Fruit fly (Drosophila melanogaster): ENCODE data around the gene Gr10a.

The Gr10a gene

dm6 chrX:11369374-11369773 is 47.8 kb downstream of the Gr10a start, which contains the start of gene dlg1 (continued):
- TF ChIP-seq CG8359 (GFP tag; optimal IDR thresholded peaks at IDR 0.05; ENCODE audit: borderline replicate concordance) (no peak), Pdp1 (GFP tag; optimal IDR thresholded peaks at IDR 0.05) (peak in 1 of 2 experiments; percentile 52), unc-4 (GFP tag; IDR thresholded peaks at IDR 0.05; ENCODE audit: partially characterized antibody) (peak; percentile 70), CG7963 (GFP tag; IDR thresholded peaks at IDR 0.05; ENCODE audit: partially characterized antibody) (0 out of 3 replicates have a peak, but pooled peaks have one; percentile 6), CG16813 (GFP tag; IDR thresholded peaks at IDR 0.05; ENCODE audit: partially characterized antibody) (peak; percentile 67), Scr (GFP tag; IDR thresholded peaks at IDR 0.05; ENCODE audit: partially characterized antibody) (peak; percentile 80), CG15514 (GFP tag; optimal IDR thresholded peaks at IDR 0.05) (peak; percentile 97), MBD-R2 (GFP tag; IDR thresholded peaks at IDR 0.05) (peak; percentile 56), sd (tag; optimal IDR thresholded peaks at IDR 0.05) (peak; percentile 30), pzg (GFP tag; optimal IDR thresholded peaks at IDR 0.05) (peak; percentile 55), Dp (GFP tag; optimal IDR thresholded peaks at IDR 0.05) (peak; percentile 73), CG30020 (tag; optimal IDR thresholded peaks at IDR 0.05) (peak; percentile 13)

- TF ChIP-seq BEAF-32 (GFP tag; optimal IDR thresholded peaks at IDR 0.05) (peak; percentile 91), nerfin-2 (GFP tag; IDR thresholded peaks at IDR 0.05; ENCODE audit: partially characterized antibody) (peak; percentile 93), CG4854 (GFP tag; optimal IDR thresholded peaks at IDR 0.05) (peak; percentile 89), Poxn (GFP tag; IDR thresholded peaks at IDR 0.05) (no peak), vfl (GFP tag; optimal IDR thresholded peaks at IDR 0.05) (no peak), CG4404 (GFP tag; IDR thresholded peaks at IDR 0.05) (no peak), Mad (GFP tag; optimal IDR thresholded peaks at IDR 0.05) (no peak), tx (GFP tag; optimal IDR thresholded peaks at IDR 0.05) (no peak), Doc3 (GFP tag; IDR thresholded peaks at IDR 0.05; ENCODE audit: partially characterized antibody) (peak; percentile 66; the same call in 2 of the 3 replicates), Lpt (GFP tag; optimal IDR thresholded peaks at IDR 0.05) (no peak), CG34224 (GFP tag; IDR thresholded peaks at IDR 0.05; ENCODE audit: partially characterized antibody) (peak; percentile 83), CG9932 (GFP tag; IDR thresholded peaks at IDR 0.05) (no peak), CG13894 (tag; optimal IDR thresholded peaks at IDR 0.05) (no peak), CG1603 (tag; optimal IDR thresholded peaks at IDR 0.05) (no peak), CG18619 (GFP tag; optimal IDR thresholded peaks at IDR 0.05) (no peak), Deaf1 (tag; optimal IDR thresholded peaks at IDR 0.05) (no peak), lola (GFP tag; optimal IDR thresholded peaks at IDR 0.05) (peak in 1 of 3 experiments; percentile 5), CG2120 (GFP tag; optimal IDR thresholded peaks at IDR 0.05) (no peak), pzg (GFP tag; optimal IDR thresholded peaks at IDR 0.05) (peak; percentile 75), sna (GFP tag; IDR thresholded peaks at IDR 0.05; ENCODE audit: partially characterized antibody) (peak; percentile 88), Fer3 (tag; optimal IDR thresholded peaks at IDR 0.05) (no peak), row (GFP tag; IDR thresholded peaks at IDR 0.05) (peak; percentile 53), nerfin-1 (tag; optimal IDR thresholded peaks at IDR 0.05) (no peak), CG10274 (GFP tag; optimal IDR thresholded peaks at IDR 0.05) (no peak), CG10147 (GFP tag; optimal IDR thresholded peaks at IDR 0.05) (peak; percentile 17), dmrt99B (tag; optimal IDR thresholded peaks at IDR 0.05) (no peak), CG14710 (tag; optimal IDR thresholded peaks at IDR 0.05) (peak; percentile 63), CG7987 (GFP tag; optimal IDR thresholded peaks at IDR 0.05) (no peak), kah (GFP tag; optimal IDR thresholded peaks at IDR 0.05) (no peak), NK7.1 (GFP tag; optimal IDR thresholded peaks at IDR 0.05) (no peak), HHEX (GFP tag; optimal IDR thresholded peaks at IDR 0.05) (no peak), psq (GFP tag; optimal IDR thresholded peaks at IDR 0.05) (no peak), Hr39 (optimal IDR thresholded peaks at IDR 0.05) (no peak), chinmo (GFP tag; IDR thresholded peaks at IDR 0.05; ENCODE audit: partially characterized antibody) (peak; percentile 95), CG16813 (GFP tag; IDR thresholded peaks at IDR 0.05; ENCODE audit: partially characterized antibody) (peak; percentile 95), bbx (GFP tag; IDR thresholded peaks at IDR 0.05; ENCODE audit: partially characterized antibody) (peak; percentile 86)
Observed at dm6 chrX:11367783-11368509, 49.3 kb downstream of the Gr10a start, which contains the start of the genes hop and Tim8. Gene hop, minus strand, starts transcription at chrX:11368098. Gene Tim8, plus strand, starts transcription at chrX:11368445.
